Worm (Caenorhabditis elegans): ENCODE data around the gene Y82E9BL.6.

ce11 chrIII:1308209-1308608 is 37.4 kb downstream of the Y82E9BL.6 start, which contains the start of gene fbxa-79:
- TF ChIP-seq unc-62 (GFP tag; optimal IDR thresholded peaks at IDR 0.05 in 1 of 2) (peak in 1 of 2 experiments; percentile 25), unc-62 (tag; optimal IDR thresholded peaks at IDR 0.05) (no peak), mep-1 (tag; optimal IDR thresholded peaks at IDR 0.05) (no peak), pha-4 (GFP tag; IDR thresholded peaks at IDR 0.05) (no peak), pha-4 (tag; optimal IDR thresholded peaks at IDR 0.05) (no peak), ces-1 (GFP tag; optimal IDR thresholded peaks at IDR 0.05) (no peak)

Data from whole organism, L4 larva.